Worm (Caenorhabditis elegans): Measurements from ENCODE around the gene F28A10.8.
"Not testable (repeated sequence)": the region's sequence is repeated elsewhere in the genome, so short reads cannot be mapped to it uniquely, and the experiment has no call there.

The F28A10.8 gene

ce11 chrII:850567-850966 is 12.3 kb upstream of the F28A10.8 start, which contains the start of gene F28A10.5:
F28A10.5 (minus strand) TSS chrII:850667.
- not testable (repeated sequence) for TF ChIP-seq nhr-129, snpc-4, nhr-23 (tag; optimal IDR thresholded peaks at IDR 0.05)

- TF ChIP-seq unc-55 (GFP tag; optimal IDR thresholded peaks at IDR 0.05) (no peak), peb-1 (tag; optimal IDR thresholded peaks at IDR 0.05) (no peak), nhr-77 (tag; optimal IDR thresholded peaks at IDR 0.05) (no peak), nhr-6 (tag; optimal IDR thresholded peaks at IDR 0.05) (peak; percentile 11), lsy-2 (tag; optimal IDR thresholded peaks at IDR 0.05) (peak in 1 of 2 experiments; percentile 61), blmp-1 (tag; optimal IDR thresholded peaks at IDR 0.05; ENCODE audit: insufficient read depth) (peak; percentile 20), sem-4 (tag; optimal IDR thresholded peaks at IDR 0.05) (no peak), ztf-11 (tag; optimal IDR thresholded peaks at IDR 0.05) (no peak), mab-5 (tag; optimal IDR thresholded peaks at IDR 0.05) (no peak), nhr-23 (tag; optimal IDR thresholded peaks at IDR 0.05) (no peak), snpc-4 (tag; optimal IDR thresholded peaks at IDR 0.05) (no peak), R02D3.7 (tag; optimal IDR thresholded peaks at IDR 0.05) (no peak), nhr-10 (tag; optimal IDR thresholded peaks at IDR 0.05) (no peak), alr-1 (tag; optimal IDR thresholded peaks at IDR 0.05) (no peak), lin-39 (tag; optimal IDR thresholded peaks at IDR 0.05) (no peak), F13H6.1 (tag; optimal IDR thresholded peaks at IDR 0.05) (peak; percentile 83), nhr-129 (tag; optimal IDR thresholded peaks at IDR 0.05) (peak; percentile 82), elt-1 (tag; optimal IDR thresholded peaks at IDR 0.05) (no peak), mbf-1 (tag; optimal IDR thresholded peaks at IDR 0.05) (no peak), lin-11 (tag; optimal IDR thresholded peaks at IDR 0.05) (no peak), nhr-12 (tag; optimal IDR thresholded peaks at IDR 0.05) (no peak), egl-27 (tag; optimal IDR thresholded peaks at IDR 0.05) (no peak), aly-2 (tag; optimal IDR thresholded peaks at IDR 0.05) (no peak), dmd-4 (tag; optimal IDR thresholded peaks at IDR 0.05) (no peak), ceh-82 (tag; optimal IDR thresholded peaks at IDR 0.05) (no peak), skn-1 (tag; optimal IDR thresholded peaks at IDR 0.05) (no peak), ZK546.5 (tag; optimal IDR thresholded peaks at IDR 0.05) (no peak), fos-1 (tag; optimal IDR thresholded peaks at IDR 0.05) (peak; percentile 71), nhr-11 (tag; optimal IDR thresholded peaks at IDR 0.05) (no peak), nhr-237 (tag; optimal IDR thresholded peaks at IDR 0.05) (no peak), Y55F3AM.14 (GFP tag; optimal IDR thresholded peaks at IDR 0.05) (no peak), unc-62 (GFP tag; optimal IDR thresholded peaks at IDR 0.05) (no peak), unc-39 (tag; optimal IDR thresholded peaks at IDR 0.05) (no peak), nhr-21 (tag; optimal IDR thresholded peaks at IDR 0.05) (no peak), ztf-4 (tag; optimal IDR thresholded peaks at IDR 0.05) (no peak), C34F6.9 (tag; optimal IDR thresholded peaks at IDR 0.05) (peak; percentile 58), sma-3 (GFP tag; optimal IDR thresholded peaks at IDR 0.05) (no peak), elt-3 (tag; optimal IDR thresholded peaks at IDR 0.05) (no peak), zag-1 (tag; optimal IDR thresholded peaks at IDR 0.05) (no peak), ceh-16 (tag; optimal IDR thresholded peaks at IDR 0.05) (no peak), sma-9 (GFP tag; optimal IDR thresholded peaks at IDR 0.05) (peak; percentile 69), sma-9 (tag; optimal IDR thresholded peaks at IDR 0.05) (no peak), ama-1 (optimal IDR thresholded peaks at IDR 0.05) (peak; percentile 72), mdl-1 (tag; optimal IDR thresholded peaks at IDR 0.05) (peak; percentile 70 to 83), nhr-25 (tag; optimal IDR thresholded peaks at IDR 0.05) (no peak), crh-2 (tag; optimal IDR thresholded peaks at IDR 0.05) (peak; percentile 64), ztf-1 (GFP tag; conservative IDR thresholded peaks at IDR 0.05) (no peak), gmeb-1 (tag; optimal IDR thresholded peaks at IDR 0.05) (peak; percentile 44), lin-13 (GFP tag; optimal IDR thresholded peaks at IDR 0.05) (peak; percentile 34)
Measured at ce11 chrII:848519-848918, 10.2 kb upstream of the F28A10.8 start, which contains the start of the genes acdh-9 and F28A10.13. acdh-9 (minus strand) TSS chrII:848603. F28A10.13 (plus strand) TSS chrII:848812.
